Fruit fly (Drosophila melanogaster): ENCODE data around the gene psidin.

Gene psidin

DNA sequence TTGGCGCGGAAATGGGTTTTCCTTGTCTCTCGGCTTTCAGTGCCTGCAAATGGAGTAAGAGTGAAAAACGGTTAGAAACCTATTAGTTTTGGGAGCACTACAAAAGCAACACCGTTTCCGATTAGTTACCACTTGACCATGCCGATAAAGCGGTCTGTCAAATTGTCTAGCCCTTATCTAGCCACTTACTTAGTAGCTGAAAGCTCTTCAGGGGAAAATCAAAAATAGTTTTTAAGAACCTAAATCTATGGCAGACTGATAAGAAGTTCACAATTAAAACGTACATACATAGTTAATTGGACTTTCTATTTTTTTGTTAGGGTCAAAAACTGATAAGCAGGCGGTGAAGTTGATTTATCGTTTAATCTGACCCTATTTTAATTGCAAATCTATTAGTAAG lies 14.9 kb upstream of the psidin start:
- TF ChIP-seq CG4496 (GFP tag; IDR thresholded peaks at IDR 0.05), result no peak
- TF ChIP-seq CG14655 (GFP tag; optimal IDR thresholded peaks at IDR 0.05), result no peak
- TF ChIP-seq EcR (GFP tag; optimal IDR thresholded peaks at IDR 0.05), result no peak
- no peak for TF ChIP-seq CG12605 (GFP tag; IDR thresholded peaks at IDR 0.05)
- TF ChIP-seq CG17806 (tag; optimal IDR thresholded peaks at IDR 0.05), result no peak
- TF ChIP-seq CG8301 (tag; optimal IDR thresholded peaks at IDR 0.05), result no peak
- no peak for TF ChIP-seq D1 (tag; optimal IDR thresholded peaks at IDR 0.05)
- no peak for TF ChIP-seq Pif1A (GFP tag; optimal IDR thresholded peaks at IDR 0.05)
- no peak for TF ChIP-seq Ets98B (GFP tag; IDR thresholded peaks at IDR 0.05)
- TF ChIP-seq Pif1B (GFP tag; optimal IDR thresholded peaks at IDR 0.05), result no peak
- TF ChIP-seq Snoo (tag; optimal IDR thresholded peaks at IDR 0.05), result no peak

DNA sequence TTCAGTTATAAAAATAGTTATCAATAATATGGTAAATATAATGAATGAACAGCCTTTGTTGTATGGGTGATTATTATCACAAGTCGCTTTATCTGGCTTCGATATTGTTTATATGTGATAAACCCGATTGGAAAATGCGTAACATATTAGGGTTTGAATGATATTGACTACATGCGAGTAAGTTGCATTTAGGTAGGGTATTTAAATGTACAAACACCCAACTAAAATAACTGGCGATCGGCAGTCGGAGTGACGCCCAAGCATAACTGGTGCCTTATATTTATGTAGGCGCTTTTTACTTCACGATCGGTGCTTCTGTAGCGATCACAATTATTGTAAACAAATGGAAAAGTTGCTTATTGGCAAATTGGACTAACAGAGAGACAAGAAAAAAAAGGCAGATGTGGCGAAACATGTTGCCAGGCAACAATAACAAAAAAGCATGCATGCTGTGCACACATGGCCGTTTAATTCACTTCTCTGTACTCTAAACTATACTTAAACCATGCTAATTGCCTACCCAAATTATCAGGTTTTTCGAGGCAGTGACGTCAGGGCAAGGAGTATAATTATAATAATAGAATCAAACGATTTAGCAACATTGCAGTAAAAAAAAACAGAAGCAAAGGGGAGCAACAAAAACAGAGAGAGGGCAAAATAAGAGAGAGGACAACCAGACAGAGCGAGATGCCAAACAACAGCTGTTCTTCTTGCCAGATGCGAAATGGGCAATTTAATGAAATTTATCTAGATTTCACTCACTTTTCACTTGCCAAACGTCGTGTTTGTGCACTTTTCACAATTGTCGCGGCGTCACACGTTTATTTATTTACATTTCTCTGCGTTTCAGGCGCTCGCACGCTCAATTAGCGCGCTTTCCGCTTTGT lies 13.9 kb upstream of the psidin start:
- TF ChIP-seq CG14655 (GFP tag; optimal IDR thresholded peaks at IDR 0.05) (peak; percentile 47), CG10348 (GFP tag; IDR thresholded peaks at IDR 0.05) (no peak), CG32121 (GFP tag; IDR thresholded peaks at IDR 0.05) (no peak), CG8159 (tag; optimal IDR thresholded peaks at IDR 0.05) (peak; percentile 34), CG13204 (GFP tag; optimal IDR thresholded peaks at IDR 0.05) (no peak), gl (tag; optimal IDR thresholded peaks at IDR 0.05) (no peak), Pif1B (GFP tag; optimal IDR thresholded peaks at IDR 0.05) (peak; percentile 1), CG4496 (GFP tag; IDR thresholded peaks at IDR 0.05) (0 out of 3 replicates have a peak, but pooled peaks have one; percentile 41), CG15710 (tag; optimal IDR thresholded peaks at IDR 0.05) (no peak), D1 (tag; optimal IDR thresholded peaks at IDR 0.05) (peak; percentile 5), EcR (GFP tag; optimal IDR thresholded peaks at IDR 0.05) (no peak), Pif1A (GFP tag; optimal IDR thresholded peaks at IDR 0.05) (no peak), rn (GFP tag; IDR thresholded peaks at IDR 0.05) (no peak), fd96Ca (GFP tag; IDR thresholded peaks at IDR 0.05) (no peak), CG17806 (tag; optimal IDR thresholded peaks at IDR 0.05) (no peak), Ets98B (GFP tag; IDR thresholded peaks at IDR 0.05) (no peak), CG34367 (tag; optimal IDR thresholded peaks at IDR 0.05) (peak; percentile 30), CG9948 (tag; optimal IDR thresholded peaks at IDR 0.05) (no peak), CG12605 (GFP tag; IDR thresholded peaks at IDR 0.05) (0 out of 2 replicates have a peak, but pooled peaks have one; percentile 39), Snoo (tag; optimal IDR thresholded peaks at IDR 0.05) (no peak), CG8301 (tag; optimal IDR thresholded peaks at IDR 0.05) (no peak)

DNA sequence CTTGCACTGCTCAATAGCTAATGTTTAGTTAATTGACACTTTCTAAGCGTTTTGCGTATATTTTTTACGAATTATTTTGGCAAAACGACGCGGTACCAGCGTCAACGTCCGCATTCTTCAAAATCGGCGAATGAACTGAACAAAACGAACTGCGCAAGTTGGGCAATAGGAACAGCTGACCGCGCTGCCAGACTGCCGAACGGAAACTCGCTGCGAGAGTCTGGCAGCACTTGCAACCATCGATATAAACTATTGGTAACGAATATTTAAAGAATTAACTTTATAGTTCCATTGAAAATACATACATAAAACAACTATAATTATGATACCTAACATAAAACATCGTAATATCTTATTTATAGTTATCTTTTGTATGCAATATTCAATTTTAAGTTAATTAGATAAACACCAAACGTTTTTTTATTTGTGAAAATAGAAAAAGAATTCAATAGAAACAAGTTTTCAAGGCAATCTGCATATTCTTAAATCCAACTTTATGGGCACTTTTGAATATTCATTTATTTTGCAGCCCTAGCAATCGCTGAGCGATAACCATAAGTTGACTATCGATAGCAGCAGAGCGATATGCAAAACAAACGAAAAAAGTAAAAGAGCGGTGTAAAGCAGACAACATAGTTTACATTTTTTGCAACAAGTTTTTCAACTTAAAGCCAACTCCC lies 13.0 kb upstream of the psidin start, which contains the start of the genes Hs6st and MED25:
Gene Hs6st (minus strand): TSS at position 141 of the 680 bp plus-strand sequence.
Gene MED25 (plus strand): TSS at position 576 of the 680 bp plus-strand sequence.
- peak; percentile 40 for TF ChIP-seq CG9948 (tag; optimal IDR thresholded peaks at IDR 0.05)
- peak; percentile 5; the same call in 1 of the 2 replicates for TF ChIP-seq Ets98B (GFP tag; IDR thresholded peaks at IDR 0.05)
- no peak for TF ChIP-seq CG13204 (GFP tag; optimal IDR thresholded peaks at IDR 0.05)
- peak; percentile 13 for TF ChIP-seq CG15710 (tag; optimal IDR thresholded peaks at IDR 0.05)
- TF ChIP-seq CG4496 (GFP tag; IDR thresholded peaks at IDR 0.05), result peak; percentile 50; the same call in 2 of the 3 replicates
- no peak for TF ChIP-seq CG14655 (GFP tag; optimal IDR thresholded peaks at IDR 0.05)
- TF ChIP-seq CG8159 (tag; optimal IDR thresholded peaks at IDR 0.05), result peak; percentile 66
- no peak for TF ChIP-seq EcR (GFP tag; optimal IDR thresholded peaks at IDR 0.05)
- TF ChIP-seq CG12605 (GFP tag; IDR thresholded peaks at IDR 0.05), result peak; percentile 5; the same call in 1 of the 2 replicates
- TF ChIP-seq D1 (tag; optimal IDR thresholded peaks at IDR 0.05), result no peak
- no peak for TF ChIP-seq CG34367 (tag; optimal IDR thresholded peaks at IDR 0.05)
- TF ChIP-seq gl (tag; optimal IDR thresholded peaks at IDR 0.05), result no peak

DNA sequence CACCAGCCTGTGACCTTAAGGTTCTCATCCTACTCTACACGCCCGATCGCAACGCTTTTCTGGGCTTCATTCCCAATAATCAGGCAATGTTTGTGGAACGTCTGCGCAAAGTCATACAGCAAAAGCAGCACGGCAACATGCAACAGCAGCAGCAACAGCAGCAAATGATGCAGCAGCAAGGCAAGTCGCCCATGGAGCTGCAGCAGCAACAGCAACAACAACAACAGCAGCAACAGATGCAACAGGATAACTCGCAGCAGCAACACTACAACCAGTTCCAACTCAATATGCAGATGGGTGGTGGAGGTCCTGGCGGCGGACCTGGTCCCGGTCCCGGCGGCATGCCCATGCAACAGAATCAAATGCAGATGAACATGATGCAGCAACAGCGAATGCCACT lies 10.6 kb upstream of the psidin start:
- no peak for TF ChIP-seq CG15710 (tag; optimal IDR thresholded peaks at IDR 0.05)
- no peak for TF ChIP-seq CG8159 (tag; optimal IDR thresholded peaks at IDR 0.05)
- no peak for TF ChIP-seq CG17806 (tag; optimal IDR thresholded peaks at IDR 0.05)
- TF ChIP-seq CG4496 (GFP tag; IDR thresholded peaks at IDR 0.05), result no peak
- TF ChIP-seq CG12605 (GFP tag; IDR thresholded peaks at IDR 0.05), result no peak

DNA sequence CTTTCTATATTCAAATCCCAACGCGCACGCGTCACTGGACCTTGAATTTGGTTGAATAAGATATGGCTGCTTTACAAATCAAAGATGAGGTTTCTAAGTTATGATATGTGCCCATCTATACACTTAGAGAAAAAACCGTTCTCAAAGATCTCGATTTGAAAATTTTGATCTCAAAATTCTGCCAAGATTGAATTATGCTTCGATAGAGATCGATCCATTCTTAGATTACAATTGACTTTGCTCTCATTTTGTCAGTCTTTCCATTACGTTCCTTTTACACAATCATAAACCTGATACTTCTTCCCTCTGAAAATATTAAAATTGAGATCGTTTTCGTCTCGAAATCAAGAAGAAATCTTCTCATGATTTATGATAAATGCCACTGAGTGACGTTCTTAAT lies 8.8 kb upstream of the psidin start:
- TF ChIP-seq CG34367 (tag; optimal IDR thresholded peaks at IDR 0.05) (no peak), CG14655 (GFP tag; optimal IDR thresholded peaks at IDR 0.05) (no peak), Pif1B (GFP tag; optimal IDR thresholded peaks at IDR 0.05) (no peak), gl (tag; optimal IDR thresholded peaks at IDR 0.05) (no peak), CG9948 (tag; optimal IDR thresholded peaks at IDR 0.05) (no peak), CG8301 (tag; optimal IDR thresholded peaks at IDR 0.05) (no peak), D1 (tag; optimal IDR thresholded peaks at IDR 0.05) (no peak), CG17806 (tag; optimal IDR thresholded peaks at IDR 0.05) (no peak), Pif1A (GFP tag; optimal IDR thresholded peaks at IDR 0.05) (no peak), EcR (GFP tag; optimal IDR thresholded peaks at IDR 0.05) (no peak), CG10348 (GFP tag; IDR thresholded peaks at IDR 0.05) (no peak), rn (GFP tag; IDR thresholded peaks at IDR 0.05) (no peak), fd96Ca (GFP tag; IDR thresholded peaks at IDR 0.05) (no peak), CG4496 (GFP tag; IDR thresholded peaks at IDR 0.05) (no peak), Ets98B (GFP tag; IDR thresholded peaks at IDR 0.05) (no peak)

All from whole organism, pupa.